Fruit fly (Drosophila melanogaster) Kc167 (cell line): Measurements from ENCODE around the gene CG34327.

Experiments
- Myc ChIP-seq: fragments of >200 bp; optimal IDR thresholded peaks from 2 replicates; lab custom pipeline; 2017; ENCODE audit warnings: missing external identifiers
- Sin3A ChIP-seq: fragments of >200 bp; optimal IDR thresholded peaks from 2 replicates; lab custom pipeline; 2018; ENCODE audit warnings: missing external identifiers
- h ChIP-seq: fragments of >200 bp; optimal IDR thresholded peaks from 3 replicates; lab custom pipeline; 2018; ENCODE audit warnings: missing external identifiers
- psq ChIP-seq: fragments of >200 bp; optimal IDR thresholded peaks from 2 replicates; lab custom pipeline; 2017; ENCODE audit warnings: missing external identifiers
- ttk ChIP-seq: sonication (Bioruptor generic); optimal IDR thresholded peaks from 2 replicates; lab custom pipeline; 2017; ENCODE audit warnings: missing external identifiers

dm6 chrX:17180523-17180922 lies 43.1 kb downstream of the CG34327 start:
- no peak for TF ChIP-seq h (lab: Kevin White, UChicago)
- TF ChIP-seq psq, result no peak
- no peak for TF ChIP-seq Myc (lab: Kevin White, UChicago)
- no peak for TF ChIP-seq ttk (lab: Kevin White, UChicago)
- no peak for TF ChIP-seq Sin3A (lab: Kevin White, UChicago)
